Worm (Caenorhabditis elegans) whole organism, mixed stage, embryonic: ENCODE results near the gene F16F9.4.

Experiments used
- M03D4.4 ChIP-seq: sonication (generic microtip); optimal IDR thresholded peaks from 2 replicates; lab custom pipeline; 2017; ENCODE audit warnings: mild to moderate bottlenecking, missing genetic modification characterization, missing compliant biosample characterization
- bed-3 ChIP-seq: fragments of 200-800 bp; sonication (Bioruptor generic); optimal IDR thresholded peaks from 3 replicates; lab custom pipeline; 2018; ENCODE audit warnings: mild to moderate bottlenecking, missing genetic modification characterization, moderate library complexity, missing compliant biosample characterization
- blmp-1 ChIP-seq: fragments of 150-350 bp; optimal IDR thresholded peaks from 2 replicates; lab custom pipeline; 2014; ENCODE audit warnings: missing biosample characterization, missing genetic modification characterization
- ceh-39 ChIP-seq: fragments of 150-350 bp; optimal IDR thresholded peaks from 2 replicates; lab custom pipeline; 2014; ENCODE audit warnings: missing biosample characterization, missing genetic modification characterization
- ceh-43 ChIP-seq: fragments of 200-800 bp; sonication (Bioruptor generic); optimal IDR thresholded peaks from 2 replicates; lab custom pipeline; 2018; ENCODE audit warnings: mild to moderate bottlenecking, missing genetic modification characterization, moderate library complexity, missing compliant biosample characterization
- ceh-83 ChIP-seq: fragments of 200-800 bp; sonication (Bioruptor generic); optimal IDR thresholded peaks from 2 replicates; lab custom pipeline; 2018; ENCODE audit warnings: mild to moderate bottlenecking, missing genetic modification characterization, missing compliant biosample characterization
- ces-1 ChIP-seq: fragments of 150-350 bp; optimal IDR thresholded peaks from 2 replicates; lab custom pipeline; 2014; ENCODE audit warnings: missing biosample characterization, missing genetic modification reagents, missing genetic modification characterization
- cnd-1 ChIP-seq: fragments of 200-800 bp; sonication (Bioruptor generic); optimal IDR thresholded peaks from 2 replicates; lab custom pipeline; 2018; ENCODE audit warnings: mild to moderate bottlenecking, missing genetic modification characterization, missing compliant biosample characterization
- drap-1 ChIP-seq: fragments of 200-800 bp; sonication (Bioruptor generic); optimal IDR thresholded peaks from 3 replicates; lab custom pipeline; 2018; ENCODE audit warnings: mild to moderate bottlenecking, missing genetic modification characterization, missing compliant biosample characterization
- elt-3 ChIP-seq: fragments of 150-350 bp; optimal IDR thresholded peaks from 2 replicates; lab custom pipeline; 2014; ENCODE audit warnings: missing biosample characterization, missing genetic modification characterization
- flh-1 ChIP-seq: fragments of 200-800 bp; sonication (Bioruptor generic); optimal IDR thresholded peaks from 2 replicates; lab custom pipeline; 2018; ENCODE audit warnings: mild to moderate bottlenecking, missing genetic modification characterization, moderate library complexity, missing compliant biosample characterization
- ham-2 ChIP-seq: fragments of 200-800 bp; sonication (Bioruptor generic); optimal IDR thresholded peaks from 2 replicates; lab custom pipeline; 2018; ENCODE audit warnings: mild to moderate bottlenecking, missing genetic modification characterization, missing compliant biosample characterization
- hlh-1 ChIP-seq: fragments of 150-350 bp; optimal IDR thresholded peaks from 2 replicates; lab custom pipeline; 2014; ENCODE audit warnings: missing biosample characterization, missing genetic modification reagents, missing genetic modification characterization
- lin-13 ChIP-seq: fragments of 150-350 bp; optimal IDR thresholded peaks from 2 replicates; lab custom pipeline; 2014; ENCODE audit warnings: missing biosample characterization, missing genetic modification characterization
- lin-32 ChIP-seq: fragments of 200-800 bp; sonication (Bioruptor generic); optimal IDR thresholded peaks from 2 replicates; lab custom pipeline; 2018; ENCODE audit warnings: mild to moderate bottlenecking, missing genetic modification characterization, missing compliant biosample characterization
- lsy-2 ChIP-seq: fragments of 150-350 bp; optimal IDR thresholded peaks from 2 replicates; lab custom pipeline; 2014; ENCODE audit warnings: missing biosample characterization, missing genetic modification characterization
- mab-5 ChIP-seq: fragments of 150-350 bp; optimal IDR thresholded peaks from 2 replicates; lab custom pipeline; 2014; ENCODE audit warnings: missing biosample characterization, missing genetic modification characterization
- mep-1 ChIP-seq: fragments of 150-350 bp; optimal IDR thresholded peaks from 2 replicates; lab custom pipeline; 2017; ENCODE audit warnings: missing biosample characterization, missing genetic modification reagents, missing genetic modification characterization, inconsistent platforms
- nhr-12 ChIP-seq: fragments of 150-350 bp; optimal IDR thresholded peaks from 2 replicates; lab custom pipeline; 2014; ENCODE audit warnings: missing biosample characterization, missing genetic modification characterization
- nhr-2 ChIP-seq: fragments of 150-350 bp; optimal IDR thresholded peaks from 2 replicates; lab custom pipeline; 2014; ENCODE audit warnings: missing biosample characterization, missing genetic modification characterization
- nhr-237 ChIP-seq: fragments of 150-350 bp; optimal IDR thresholded peaks from 2 replicates; lab custom pipeline; 2014; ENCODE audit warnings: missing biosample characterization, missing genetic modification characterization
- nhr-76 ChIP-seq: sonication (generic microtip); optimal IDR thresholded peaks from 2 replicates; lab custom pipeline; 2017; ENCODE audit warnings: missing biosample characterization, missing genetic modification characterization
- pha-4 ChIP-seq: fragments of 150-350 bp; optimal IDR thresholded peaks from 2 replicates; lab custom pipeline; 2018; ENCODE audit warnings: missing biosample characterization, missing genetic modification reagents, missing genetic modification characterization
- sem-2 ChIP-seq: fragments of 200-800 bp; sonication (Bioruptor generic); optimal IDR thresholded peaks from 2 replicates; lab custom pipeline; 2018; ENCODE audit warnings: mild to moderate bottlenecking, missing genetic modification characterization, missing compliant biosample characterization
- snpc-4 ChIP-seq: fragments of 150-350 bp; optimal IDR thresholded peaks from 2 replicates; lab custom pipeline; 2014; ENCODE audit warnings: missing biosample characterization, missing genetic modification characterization
- sptf-1 ChIP-seq: sonication (generic microtip); optimal IDR thresholded peaks from 2 replicates; lab custom pipeline; 2017; ENCODE audit warnings: mild to moderate bottlenecking, missing genetic modification characterization, moderate library complexity, missing compliant biosample characterization
- tbx-8 ChIP-seq: fragments of 200-800 bp; sonication (Bioruptor generic); optimal IDR thresholded peaks from 2 replicates; lab custom pipeline; 2018; ENCODE audit warnings: mild to moderate bottlenecking, missing genetic modification characterization, moderate library complexity, missing compliant biosample characterization
- unc-120 ChIP-seq: sonication (generic microtip); optimal IDR thresholded peaks from 2 replicates; lab custom pipeline; 2017; ENCODE audit warnings: missing genetic modification characterization, missing compliant biosample characterization; ENCODE audit not compliant: poor library complexity, severe bottlenecking
- unc-39 ChIP-seq: fragments of 150-350 bp; optimal IDR thresholded peaks from 2 replicates; lab custom pipeline; 2014; ENCODE audit warnings: missing biosample characterization, missing genetic modification characterization
- zip-8 ChIP-seq: fragments of 150-350 bp; optimal IDR thresholded peaks from 2 replicates; lab custom pipeline; 2014; ENCODE audit warnings: missing biosample characterization, missing genetic modification characterization

Gene F16F9.4

ce11 chrX:8419252-8419651, 43.9 kb downstream of the F16F9.4 start:
- no peak for TF ChIP-seq tbx-8 (GFP tag; lab: Kevin White, UChicago)
- no peak for TF ChIP-seq elt-3 (tag; lab: Kevin White, UChicago)
- TF ChIP-seq lin-32 (GFP tag; lab: Kevin White, UChicago), result no peak
- TF ChIP-seq hlh-1 (tag; lab: Kevin White, UChicago), result no peak
- no peak for TF ChIP-seq ham-2 (GFP tag; lab: Kevin White, UChicago)
- no peak for TF ChIP-seq flh-1 (GFP tag; lab: Kevin White, UChicago)
- TF ChIP-seq ces-1, result no peak
- no peak for TF ChIP-seq lin-13 (tag; lab: Kevin White, UChicago)
- TF ChIP-seq nhr-237 (tag; lab: Kevin White, UChicago), result no peak
- no peak for TF ChIP-seq drap-1 (GFP tag; lab: Kevin White, UChicago)
- TF ChIP-seq cnd-1, result no peak
- no peak for TF ChIP-seq nhr-2
- no peak for TF ChIP-seq lsy-2
- TF ChIP-seq, all 35 proteins: peak for 0

- peak; percentile 33 for TF ChIP-seq ces-1
- TF ChIP-seq nhr-2, result no peak
- no peak for TF ChIP-seq hlh-1 (tag; lab: Kevin White, UChicago)
- TF ChIP-seq unc-120 (tag; lab: Kevin White, UChicago), result no peak
- TF ChIP-seq unc-39, result no peak
- no peak for TF ChIP-seq mep-1 (tag; lab: Kevin White, UChicago)
- peak; percentile 3 for TF ChIP-seq ham-2 (GFP tag; lab: Kevin White, UChicago)
- no peak for TF ChIP-seq nhr-76 (tag; lab: Kevin White, UChicago)
- TF ChIP-seq ceh-43 (GFP tag; lab: Kevin White, UChicago), result no peak
These were observed 44.8 kb downstream of the F16F9.4 start, which contains the start of gene spp-13 for ce11 chrX:8418382-8418781. Gene spp-13, minus strand, starts transcription at chrX:8418524.

ce11 chrX:8417727-8418126, 45.4 kb downstream of the F16F9.4 start:
- TF ChIP-seq nhr-2 (no peak), sptf-1 (tag; lab: Kevin White, UChicago) (no peak), tbx-8 (GFP tag; lab: Kevin White, UChicago) (no peak), ces-1 (no peak), M03D4.4 (tag; lab: Kevin White, UChicago) (no peak), elt-3 (tag; lab: Kevin White, UChicago) (no peak), sem-2 (no peak), pha-4 (tag; lab: Kevin White, UChicago) (no peak), hlh-1 (tag; lab: Kevin White, UChicago) (no peak), mab-5 (tag; lab: Kevin White, UChicago) (no peak), lin-13 (tag; lab: Kevin White, UChicago) (no peak), drap-1 (GFP tag; lab: Kevin White, UChicago) (no peak), unc-120 (tag; lab: Kevin White, UChicago) (no peak), nhr-12 (no peak), lin-32 (GFP tag; lab: Kevin White, UChicago) (no peak)

ce11 chrX:8416819-8417218, 46.3 kb downstream of the F16F9.4 start, which contains the start of gene ced-8:
Gene ced-8, minus strand, starts transcription at chrX:8416919.
- TF ChIP-seq unc-120 (tag; lab: Kevin White, UChicago) (no peak), ceh-83 (GFP tag; lab: Kevin White, UChicago) (no peak), snpc-4 (tag; lab: Kevin White, UChicago) (no peak), blmp-1 (tag; lab: Kevin White, UChicago) (no peak), unc-39 (no peak), ces-1 (no peak), ceh-43 (GFP tag; lab: Kevin White, UChicago) (no peak), drap-1 (GFP tag; lab: Kevin White, UChicago) (no peak), hlh-1 (tag; lab: Kevin White, UChicago) (no peak), nhr-12 (no peak), zip-8 (tag; lab: Kevin White, UChicago) (peak; percentile 25), sptf-1 (tag; lab: Kevin White, UChicago) (no peak), nhr-2 (peak; percentile 63), ceh-39 (tag; lab: Kevin White, UChicago) (peak; percentile 40), bed-3 (GFP tag; lab: Kevin White, UChicago) (no peak), nhr-76 (tag; lab: Kevin White, UChicago) (no peak), pha-4 (tag; lab: Kevin White, UChicago) (no peak), ham-2 (GFP tag; lab: Kevin White, UChicago) (no peak)

ce11 chrX:8413130-8413529, 50.0 kb downstream of the F16F9.4 start, which contains the start of gene F08F1.4:
Gene F08F1.4, plus strand, starts transcription at chrX:8413430.
- no peak for TF ChIP-seq nhr-2
- no peak for TF ChIP-seq unc-39
- no peak for TF ChIP-seq M03D4.4 (tag; lab: Kevin White, UChicago)
- TF ChIP-seq unc-120 (tag; lab: Kevin White, UChicago), result no peak
- TF ChIP-seq elt-3 (tag; lab: Kevin White, UChicago), result no peak
- no peak for TF ChIP-seq sem-2
- no peak for TF ChIP-seq zip-8 (tag; lab: Kevin White, UChicago)
